Worm (Caenorhabditis elegans): ENCODE results near the gene tag-325.

Gene tag-325

DNA sequence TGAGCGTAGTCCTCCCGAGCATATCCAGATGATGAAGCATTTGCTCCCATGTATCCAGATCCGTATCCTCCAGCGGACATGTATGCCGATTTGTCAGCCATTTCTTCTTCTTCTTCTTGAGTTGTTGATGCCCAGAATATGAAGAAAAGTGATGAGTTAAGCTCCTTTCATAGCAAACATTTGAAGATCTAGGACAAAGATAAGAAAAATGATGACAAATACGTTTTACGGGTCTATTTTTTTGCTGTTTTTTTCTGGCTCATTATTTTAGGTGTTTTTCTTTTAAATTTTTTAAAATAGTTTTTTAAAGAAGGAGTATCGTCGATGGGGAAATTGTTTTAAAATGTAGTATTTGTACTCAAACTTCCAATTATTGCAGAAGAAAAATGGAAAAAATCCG is 33.6 kb downstream of the tag-325 start, which contains the start of gene nspd-9:
TSS of gene nspd-9 (minus strand) at position 101 of the 400 bp plus-strand sequence.
- no peak for TF ChIP-seq lin-54 (GFP tag; optimal IDR thresholded peaks at IDR 0.05)
- no peak for TF ChIP-seq bed-2 (GFP tag; IDR thresholded peaks at IDR 0.05)
- no peak for TF ChIP-seq pbrm-1 (GFP tag; IDR thresholded peaks at IDR 0.05)
- TF ChIP-seq ets-4 (GFP tag; optimal IDR thresholded peaks at IDR 0.05): no peak
- no peak for TF ChIP-seq F39B2.1 (GFP tag; IDR thresholded peaks at IDR 0.05)
- no peak for TF ChIP-seq ztf-22 (GFP tag; optimal IDR thresholded peaks at IDR 0.05)
- no peak for TF ChIP-seq ztf-26 (tag; optimal IDR thresholded peaks at IDR 0.05)
- no peak for TF ChIP-seq Y56A3A.18 (GFP tag; IDR thresholded peaks at IDR 0.05)
- TF ChIP-seq let-607 (tag; optimal IDR thresholded peaks at IDR 0.05): no peak
- TF ChIP-seq ztf-3 (GFP tag; optimal IDR thresholded peaks at IDR 0.05): no peak
- TF ChIP-seq unc-62 (GFP tag; optimal IDR thresholded peaks at IDR 0.05): no peak
- TF ChIP-seq ztf-28 (GFP tag; IDR thresholded peaks at IDR 0.05): no peak
- TF ChIP-seq snpc-1.3 (tag; optimal IDR thresholded peaks at IDR 0.05; ENCODE audit: insufficient read depth): no peak
- no peak for TF ChIP-seq ztf-25 (GFP tag; IDR thresholded peaks at IDR 0.05)
- TF ChIP-seq lin-35 (GFP tag; optimal IDR thresholded peaks at IDR 0.05): no peak
- TF ChIP-seq T26A5.8 (tag; optimal IDR thresholded peaks at IDR 0.05): no peak

DNA sequence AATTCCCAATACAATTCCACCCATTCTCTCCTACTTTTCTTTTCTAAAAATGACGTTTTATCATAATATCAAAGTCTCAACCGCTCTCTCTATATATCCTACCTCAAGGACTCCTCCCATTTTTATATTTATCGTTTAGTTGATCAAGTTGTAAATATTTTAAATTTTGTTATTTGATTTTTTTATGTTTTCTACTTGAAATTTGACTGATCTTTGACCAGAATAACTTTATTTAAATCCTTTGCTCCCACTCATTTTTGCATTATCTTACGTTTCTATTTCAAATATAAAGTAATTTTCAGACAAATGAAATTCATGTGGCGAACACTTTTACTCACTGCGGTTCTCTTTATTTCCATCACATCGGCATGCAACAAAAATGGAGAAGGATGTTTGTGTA is 40.8 kb downstream of the tag-325 start, which contains the start of the genes acbp-7 and F26A1.19:
TSS of gene acbp-7 (plus strand) at position 301 of the 400 bp plus-strand sequence.
TSS of gene F26A1.19 (plus strand) at position 303 of the 400 bp plus-strand sequence.
- no peak for TF ChIP-seq B0035.1 (tag; optimal IDR thresholded peaks at IDR 0.05)
- TF ChIP-seq nhr-90 (tag; optimal IDR thresholded peaks at IDR 0.05): no peak
- no peak for TF ChIP-seq D2030.7 (GFP tag; IDR thresholded peaks at IDR 0.05)
- TF ChIP-seq chd-7 (tag; optimal IDR thresholded peaks at IDR 0.05): no peak
- TF ChIP-seq hmg-20 (GFP tag; IDR thresholded peaks at IDR 0.05): no peak
- no peak for TF ChIP-seq Y53F4B.3 (GFP tag; IDR thresholded peaks at IDR 0.05)
- no peak for TF ChIP-seq ceh-58 (GFP tag; IDR thresholded peaks at IDR 0.05)
- TF ChIP-seq mxl-1 (tag; optimal IDR thresholded peaks at IDR 0.05): no peak
- TF ChIP-seq ztf-25 (GFP tag; IDR thresholded peaks at IDR 0.05): no peak
- TF ChIP-seq ceh-27 (GFP tag; optimal IDR thresholded peaks at IDR 0.05): no peak
- no peak for TF ChIP-seq rpc-1 (optimal IDR thresholded peaks at IDR 0.05)
- no peak for TF ChIP-seq rpc-1 (tag; optimal IDR thresholded peaks at IDR 0.05)
- TF ChIP-seq F33H1.4 (GFP tag; IDR thresholded peaks at IDR 0.05): no peak
- TF ChIP-seq nhr-120 (GFP tag; IDR thresholded peaks at IDR 0.05): no peak
- TF ChIP-seq egrh-3 (GFP tag; IDR thresholded peaks at IDR 0.05): no peak
- no peak for TF ChIP-seq madf-8 (GFP tag; conservative IDR thresholded peaks at IDR 0.05)
- no peak for TF ChIP-seq nfyb-1 (GFP tag; IDR thresholded peaks at IDR 0.05)
- no peak for TF ChIP-seq pha-4 (tag; optimal IDR thresholded peaks at IDR 0.05)

- no peak for TF ChIP-seq B0336.3 (GFP tag; IDR thresholded peaks at IDR 0.05)
- TF ChIP-seq nhr-27 (tag; optimal IDR thresholded peaks at IDR 0.05): no peak
- no peak for TF ChIP-seq Y95B8A.8 (GFP tag; IDR thresholded peaks at IDR 0.05)
- TF ChIP-seq nfya-2 (GFP tag; IDR thresholded peaks at IDR 0.05): no peak
- TF ChIP-seq dpff-1 (tag; optimal IDR thresholded peaks at IDR 0.05): no peak
- TF ChIP-seq attf-5 (GFP tag; optimal IDR thresholded peaks at IDR 0.05): no peak
- no peak for TF ChIP-seq ztf-18 (tag; optimal IDR thresholded peaks at IDR 0.05)
- no peak for TF ChIP-seq Y56A3A.18 (GFP tag; IDR thresholded peaks at IDR 0.05)
- no peak for TF ChIP-seq nhr-179 (tag; optimal IDR thresholded peaks at IDR 0.05)
- TF ChIP-seq ztf-25 (GFP tag; IDR thresholded peaks at IDR 0.05): no peak
Measured at ce11 chrIII:4842173-4842572, 45.5 kb downstream of the tag-325 start, which contains the start of gene clec-156. TSS of gene clec-156 (minus strand) at chrIII:4842273.

Data from whole organism, young adult.